Fruit fly (Drosophila melanogaster) whole organism, embryonic: ENCODE results near the gene CycA.
A peak's percentile ranks its signal among the peaks of the same experiment; 100 is the strongest.

Experiments used
- Antp ChIP-seq: fragments of 200-800 bp; sonication (Bioruptor generic); optimal IDR thresholded peaks from 3 replicates; lab custom pipeline; 2016; ENCODE audit warnings: missing biosample characterization, missing genetic modification characterization
- Blimp-1 ChIP-seq: fragments of 200-800 bp; sonication (Bioruptor generic); optimal IDR thresholded peaks from 3 replicates; lab custom pipeline; 2018; ENCODE audit warnings: missing biosample characterization, missing genetic modification characterization, mild to moderate bottlenecking, moderate library complexity, missing genetic modification reagents
- CG10543 ChIP-seq: fragments of 200-800 bp; sonication (Bioruptor generic); optimal IDR thresholded peaks from 3 replicates; lab custom pipeline; 2017; ENCODE audit warnings: missing biosample characterization, mild to moderate bottlenecking, missing genetic modification characterization, moderate library complexity
- CG11695 ChIP-seq: fragments of 200-800 bp; sonication (Bioruptor generic); IDR thresholded peaks from 3 replicates; pipeline ENCODE4 v1.3.6; 2022; ENCODE audit warnings: missing biosample characterization, missing genetic modification characterization
- CG12219 ChIP-seq: fragments of 200-800 bp; sonication (Bioruptor generic); optimal IDR thresholded peaks from 3 replicates; lab custom pipeline; 2018; ENCODE audit warnings: missing biosample characterization, mild to moderate bottlenecking, missing genetic modification characterization
- CG13287 ChIP-seq: fragments of 200-800 bp; sonication (Bioruptor generic); IDR thresholded peaks from 2 replicates; pipeline ENCODE4 v1.3.6; 2022; ENCODE audit warnings: missing biosample characterization, missing genetic modification characterization; ENCODE audit not compliant: partially characterized antibody
- CG15073 ChIP-seq: fragments of 200-800 bp; sonication (Bioruptor generic); optimal IDR thresholded peaks from 2 replicates; lab custom pipeline; 2016; ENCODE audit warnings: missing biosample characterization, missing genetic modification characterization
- CG15479 ChIP-seq: fragments of 200-800 bp; sonication (Bioruptor generic); optimal IDR thresholded peaks from 3 replicates; lab custom pipeline; 2019; ENCODE audit warnings: missing biosample characterization, mild to moderate bottlenecking, missing genetic modification characterization, moderate library complexity
- CG15514 ChIP-seq: fragments of 200-800 bp; sonication (Bioruptor generic); optimal IDR thresholded peaks from 3 replicates; lab custom pipeline; 2017; ENCODE audit warnings: missing biosample characterization, missing genetic modification characterization, mild to moderate bottlenecking, moderate library complexity, missing genetic modification reagents
- CG16779 ChIP-seq: fragments of 200-800 bp; sonication (Bioruptor generic); IDR thresholded peaks from 2 replicates; pipeline ENCODE4 v1.3.6; 2022; ENCODE audit warnings: missing biosample characterization, missing genetic modification characterization
- CG17568 ChIP-seq: fragments of 200-800 bp; sonication (Bioruptor generic); optimal IDR thresholded peaks from 2 replicates; lab custom pipeline; 2018; ENCODE audit warnings: missing biosample characterization, mild to moderate bottlenecking, missing genetic modification characterization, moderate library complexity
- CG17912 ChIP-seq: fragments of 200-800 bp; sonication (Bioruptor generic); optimal IDR thresholded peaks from 2 replicates; lab custom pipeline; 2018; ENCODE audit warnings: missing biosample characterization, mild to moderate bottlenecking, missing genetic modification characterization
- CG30403 ChIP-seq: fragments of 200-800 bp; sonication (Bioruptor generic); optimal IDR thresholded peaks from 3 replicates; lab custom pipeline; 2016; ENCODE audit warnings: missing biosample characterization, missing genetic modification characterization
- CG31388 ChIP-seq: fragments of 200-800 bp; sonication (Bioruptor generic); optimal IDR thresholded peaks from 2 replicates; lab custom pipeline; 2016; ENCODE audit warnings: missing biosample characterization, missing genetic modification characterization
- CG34376 ChIP-seq: fragments of 200-800 bp; sonication (Bioruptor generic); optimal IDR thresholded peaks from 2 replicates; lab custom pipeline; 2018; ENCODE audit warnings: missing biosample characterization, mild to moderate bottlenecking, missing genetic modification characterization
- CG34422 ChIP-seq: fragments of 200-800 bp; sonication (Bioruptor generic); IDR thresholded peaks from 3 replicates; pipeline ENCODE4 v1.3.6; 2022; ENCODE audit warnings: missing biosample characterization, missing genetic modification characterization
- CG42726 ChIP-seq: fragments of 200-800 bp; sonication (Bioruptor generic); IDR thresholded peaks from 2 replicates; pipeline ENCODE4 v1.3.6; 2022; ENCODE audit warnings: missing biosample characterization, missing genetic modification characterization; ENCODE audit not compliant: partially characterized antibody
- CG4854 ChIP-seq: fragments of 200-800 bp; sonication (Bioruptor generic); optimal IDR thresholded peaks from 2 replicates; lab custom pipeline; 2016; ENCODE audit warnings: missing biosample characterization, missing genetic modification characterization, inconsistent platforms
- CG7963 ChIP-seq: fragments of 200-800 bp; sonication (Bioruptor generic); IDR thresholded peaks from 3 replicates; pipeline ENCODE4 v1.3.6; 2022; ENCODE audit warnings: missing biosample characterization, missing genetic modification characterization; ENCODE audit not compliant: partially characterized antibody
- CG9609 ChIP-seq: fragments of 200-800 bp; sonication (Bioruptor generic); optimal IDR thresholded peaks from 3 replicates; lab custom pipeline; 2016; ENCODE audit warnings: missing biosample characterization, missing genetic modification characterization
- CG9727 ChIP-seq: fragments of 200-800 bp; sonication (Bioruptor generic); optimal IDR thresholded peaks from 3 replicates; lab custom pipeline; 2017; ENCODE audit warnings: missing biosample characterization, mild to moderate bottlenecking, missing genetic modification characterization
- Elba2 ChIP-seq: fragments of 200-800 bp; sonication (Bioruptor generic); optimal IDR thresholded peaks from 3 replicates; lab custom pipeline; 2016; ENCODE audit warnings: missing biosample characterization, missing genetic modification characterization
- HmgZ ChIP-seq: fragments of 200-800 bp; sonication (Bioruptor generic); optimal IDR thresholded peaks from 2 replicates; lab custom pipeline; 2018; ENCODE audit warnings: missing biosample characterization, mild to moderate bottlenecking, missing genetic modification characterization
- Hr51 ChIP-seq, 2 experiments: fragments of 200-800 bp; sonication (Bioruptor generic); optimal IDR thresholded peaks; 2 replicates in 1 of 2; 3 replicates in 1 of 2; lab custom pipeline; 2016 to 2018; ENCODE audit warnings: missing biosample characterization in 2 of 2, missing genetic modification characterization in 2 of 2, mild to moderate bottlenecking in 1 of 2, moderate library complexity in 1 of 2
- Med ChIP-seq: fragments of 200-800 bp; sonication (Bioruptor generic); peaks from one replicate; lab custom pipeline; 2016; ENCODE audit warnings: missing biosample characterization, missing genetic modification characterization, mild to moderate bottlenecking, inconsistent platforms, moderate library complexity
- Trl ChIP-seq, 3 experiments: fragments of >200 bp in 2 of 3; fragments of 200-800 bp in 1 of 3; sonication (Bioruptor generic) in 1 of 3; optimal IDR thresholded peaks; 2 replicates in 1 of 3; 3 replicates in 2 of 3; lab custom pipeline; 2016 to 2017; ENCODE audit warnings: missing biosample characterization in 1 of 3, missing genetic modification characterization in 1 of 3
- cg ChIP-seq: fragments of 200-800 bp; sonication (Bioruptor generic); optimal IDR thresholded peaks from 3 replicates; lab custom pipeline; 2019; ENCODE audit warnings: missing biosample characterization, mild to moderate bottlenecking, missing genetic modification characterization, moderate library complexity
- chinmo ChIP-seq: fragments of 200-800 bp; sonication (Bioruptor generic); IDR thresholded peaks from 4 replicates; pipeline ENCODE4 v1.3.6; 2022; ENCODE audit warnings: missing biosample characterization, missing genetic modification characterization; ENCODE audit not compliant: partially characterized antibody
- crp ChIP-seq, 2 experiments: fragments of 200-800 bp; sonication (Bioruptor generic); optimal IDR thresholded peaks; 2 replicates in 1 of 2; 3 replicates in 1 of 2; lab custom pipeline; 2017; ENCODE audit warnings: missing biosample characterization in 2 of 2, missing genetic modification characterization in 2 of 2, mild to moderate bottlenecking in 1 of 2, moderate library complexity in 1 of 2
- danr ChIP-seq: fragments of 200-800 bp; sonication (Bioruptor generic); IDR thresholded peaks from 2 replicates; pipeline ENCODE4 v1.3.6; 2022; ENCODE audit warnings: missing biosample characterization, missing genetic modification characterization
- eve ChIP-seq, 2 experiments: fragments of >200 bp; optimal IDR thresholded peaks; 2 replicates each; lab custom pipeline; 2017; ENCODE audit warnings: missing biosample characterization in 2 of 2, missing genetic modification characterization in 2 of 2
- gro ChIP-seq: fragments of 200-800 bp; sonication (Bioruptor generic); optimal IDR thresholded peaks from 2 replicates; lab custom pipeline; 2016; ENCODE audit warnings: missing biosample characterization, missing genetic modification characterization
- gsb-n ChIP-seq: fragments of 200-800 bp; sonication (Bioruptor generic); optimal IDR thresholded peaks from 3 replicates; lab custom pipeline; 2018; ENCODE audit warnings: missing biosample characterization, mild to moderate bottlenecking, missing genetic modification characterization
- inv ChIP-seq: fragments of 200-800 bp; sonication (Bioruptor generic); IDR thresholded peaks from 2 replicates; pipeline ENCODE4 v1.3.6; 2022; ENCODE audit warnings: missing biosample characterization, missing genetic modification characterization; ENCODE audit not compliant: partially characterized antibody
- lab ChIP-seq: fragments of 200-800 bp; sonication (Bioruptor generic); optimal IDR thresholded peaks from 3 replicates; lab custom pipeline; 2017; ENCODE audit warnings: missing biosample characterization, missing genetic modification characterization, mild to moderate bottlenecking, moderate library complexity, missing genetic modification reagents
- lbe ChIP-seq: fragments of 200-800 bp; sonication (Bioruptor generic); optimal IDR thresholded peaks from 2 replicates; lab custom pipeline; 2016; ENCODE audit warnings: missing biosample characterization, mild to moderate bottlenecking, missing genetic modification characterization
- psq ChIP-seq: fragments of 200-800 bp; sonication (Bioruptor generic); optimal IDR thresholded peaks from 2 replicates; lab custom pipeline; 2017; ENCODE audit warnings: missing biosample characterization, missing genetic modification characterization
- pzg ChIP-seq: fragments of 200-800 bp; sonication (Bioruptor generic); optimal IDR thresholded peaks from 3 replicates; lab custom pipeline; 2018; ENCODE audit warnings: missing biosample characterization, mild to moderate bottlenecking, missing genetic modification characterization, moderate library complexity
- sens ChIP-seq: fragments of 200-800 bp; sonication (Bioruptor generic); peaks from one replicate; lab custom pipeline; 2016; ENCODE audit warnings: missing biosample characterization, missing genetic modification characterization
- so ChIP-seq: fragments of 200-800 bp; sonication (Bioruptor generic); IDR thresholded peaks from 3 replicates; pipeline ENCODE4 v1.3.6; 2022; ENCODE audit warnings: missing biosample characterization, missing genetic modification characterization
- ssp ChIP-seq: fragments of 200-800 bp; sonication (Bioruptor generic); IDR thresholded peaks from 2 replicates; pipeline ENCODE4 v1.3.6; 2022; ENCODE audit warnings: missing biosample characterization, missing genetic modification characterization
- stc ChIP-seq: fragments of 200-800 bp; sonication (Bioruptor generic); IDR thresholded peaks from 2 replicates; pipeline ENCODE4 v1.3.6; 2022; ENCODE audit warnings: missing biosample characterization, missing genetic modification characterization
- sug ChIP-seq: fragments of 200-800 bp; optimal IDR thresholded peaks from 2 replicates; lab custom pipeline; 2019; ENCODE audit warnings: missing biosample characterization, mild to moderate bottlenecking, missing genetic modification characterization, moderate library complexity
- unc-4 ChIP-seq: fragments of 200-800 bp; sonication (Bioruptor generic); IDR thresholded peaks from 2 replicates; pipeline ENCODE4 v1.3.6; 2022; ENCODE audit warnings: missing biosample characterization, missing genetic modification characterization; ENCODE audit not compliant: partially characterized antibody
- unpg ChIP-seq: fragments of 200-800 bp; sonication (Bioruptor generic); optimal IDR thresholded peaks from 3 replicates; lab custom pipeline; 2018; ENCODE audit warnings: missing biosample characterization, mild to moderate bottlenecking, missing genetic modification characterization, moderate library complexity
- vvl ChIP-seq: fragments of 200-800 bp; sonication (Bioruptor generic); IDR thresholded peaks from 2 replicates; pipeline ENCODE4 v1.3.6; 2022; ENCODE audit warnings: missing biosample characterization, missing genetic modification characterization
- wdn ChIP-seq: fragments of 200-800 bp; sonication (Bioruptor generic); IDR thresholded peaks from 2 replicates; pipeline ENCODE4 v1.3.6; 2022; ENCODE audit warnings: missing biosample characterization, missing genetic modification characterization
- wek ChIP-seq: fragments of 200-800 bp; sonication (Bioruptor generic); optimal IDR thresholded peaks from 3 replicates; lab custom pipeline; 2018; ENCODE audit warnings: missing biosample characterization, mild to moderate bottlenecking, missing genetic modification characterization, moderate library complexity
- zen ChIP-seq: fragments of 200-800 bp; sonication (Bioruptor generic); optimal IDR thresholded peaks from 3 replicates; lab custom pipeline; 2018; ENCODE audit warnings: missing biosample characterization, mild to moderate bottlenecking, missing genetic modification characterization, moderate library complexity
- zfh1 ChIP-seq: fragments of 200-800 bp; sonication (Bioruptor generic); IDR thresholded peaks from 3 replicates; pipeline ENCODE4 v1.3.6; 2022; ENCODE audit warnings: missing biosample characterization, missing genetic modification characterization

CycA gene

DNA sequence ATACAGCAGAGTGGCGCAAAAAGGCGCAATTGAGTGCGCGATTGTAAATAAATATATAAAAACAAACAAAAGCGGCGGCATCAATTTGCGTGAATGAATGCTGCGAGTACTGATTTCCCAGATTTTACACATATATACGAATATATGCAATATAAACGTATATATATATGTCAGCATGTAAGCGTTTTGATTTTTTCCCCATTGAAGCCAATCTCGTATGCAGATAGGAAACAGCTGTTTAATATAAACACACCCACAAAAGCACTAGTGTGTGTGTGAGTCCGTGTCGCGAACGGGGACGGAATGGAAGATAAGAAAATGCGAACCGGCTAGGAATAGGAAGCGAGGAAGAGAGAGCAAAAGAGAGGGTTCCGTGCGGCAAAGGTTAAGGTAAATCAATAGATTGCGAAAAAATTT lies 44.4 kb downstream of the CycA start:
- no peak for TF ChIP-seq inv (GFP tag; lab: Robert Waterston, UW)
- TF ChIP-seq vvl: 0 out of 2 replicates have a peak, but pooled peaks have one; percentile 13
- no peak for TF ChIP-seq CG17568 (GFP tag; lab: Kevin White, UChicago)
- TF ChIP-seq danr (GFP tag; lab: Robert Waterston, UW): no peak
- TF ChIP-seq psq (GFP tag; lab: Kevin White, UChicago): peak; percentile 77
- TF ChIP-seq lbe: peak; percentile 2
- no peak for TF ChIP-seq CG30403 (GFP tag; lab: Kevin White, UChicago)
- TF ChIP-seq CG4854 (GFP tag; lab: Kevin White, UChicago): no peak
- TF ChIP-seq chinmo (GFP tag; lab: Robert Waterston, UW): peak; percentile 81; the same call in 2 of the 4 replicates
- TF ChIP-seq sens: peak; percentile 34
- peak; percentile 35 for TF ChIP-seq CG13287 (GFP tag; lab: Robert Waterston, UW)
- TF ChIP-seq CG12219 (GFP tag; lab: Kevin White, UChicago): no peak
- TF ChIP-seq Blimp-1 (GFP tag; lab: Kevin White, UChicago): no peak
- no peak for TF ChIP-seq CG7963 (GFP tag; lab: Robert Waterston, UW)
- no peak for TF ChIP-seq Hr51 (GFP tag; optimal IDR thresholded peaks at IDR 0.05; lab: Kevin White, UChicago)
- TF ChIP-seq CG15479 (GFP tag; lab: Kevin White, UChicago): peak; percentile 70
- TF ChIP-seq CG34376 (GFP tag; lab: Kevin White, UChicago): peak; percentile 23
- peak; percentile 73 for TF ChIP-seq Med (GFP tag; lab: Kevin White, UChicago)
- TF ChIP-seq ssp (GFP tag; lab: Robert Waterston, UW): no peak
- TF ChIP-seq CG34422 (GFP tag; lab: Robert Waterston, UW): peak; percentile 40; the same call in 1 of the 3 replicates
- TF ChIP-seq Trl (optimal IDR thresholded peaks at IDR 0.05; lab: Kevin White, UChicago): peak in 1 of 2 experiments; percentile 49
- no peak for TF ChIP-seq Trl (GFP tag; optimal IDR thresholded peaks at IDR 0.05; lab: Kevin White, UChicago)
- TF ChIP-seq CG11695: no peak
- no peak for TF ChIP-seq CG10543
- TF ChIP-seq zen (tag; lab: Kevin White, UChicago): no peak
- no peak for TF ChIP-seq CG9727
- TF ChIP-seq crp (GFP tag; optimal IDR thresholded peaks at IDR 0.05; lab: Kevin White, UChicago): peak in 1 of 2 experiments; percentile 76
- no peak for TF ChIP-seq zfh1 (GFP tag; lab: Robert Waterston, UW)
- TF ChIP-seq Elba2: no peak
- TF ChIP-seq gsb-n (tag; lab: Kevin White, UChicago): no peak
- TF ChIP-seq sug: peak; percentile 25
- TF ChIP-seq eve (GFP tag; optimal IDR thresholded peaks at IDR 0.05; lab: Kevin White, UChicago): no peak
- peak; percentile 70 for TF ChIP-seq cg (GFP tag; lab: Kevin White, UChicago)

DNA sequence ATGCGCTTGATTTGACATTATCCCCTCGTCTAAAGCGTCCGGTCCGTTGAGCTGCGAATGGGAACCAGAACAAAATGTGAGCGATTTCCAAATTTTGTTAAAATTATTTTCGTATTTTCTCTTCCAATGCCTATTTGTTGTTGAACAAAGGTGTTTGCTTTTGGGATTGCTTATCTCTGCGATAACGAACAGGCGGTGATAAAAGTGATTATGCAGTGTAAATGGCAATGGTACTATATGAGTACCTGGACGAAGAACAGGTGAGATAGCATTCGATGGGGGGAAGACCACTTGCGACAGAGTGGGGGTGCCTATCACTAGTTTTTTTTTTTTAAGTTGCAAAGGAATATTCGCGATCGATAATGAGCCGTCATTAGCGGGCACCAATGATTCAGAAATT lies 45.2 kb downstream of the CycA start:
- TF ChIP-seq wdn (GFP tag; lab: Robert Waterston, UW) (no peak), pzg (GFP tag; lab: Kevin White, UChicago) (no peak), CG15073 (GFP tag; lab: Kevin White, UChicago) (no peak), wek (GFP tag; lab: Kevin White, UChicago) (peak; percentile 6), Antp (GFP tag; lab: Kevin White, UChicago) (no peak), lab (GFP tag; lab: Kevin White, UChicago) (peak; percentile 72), CG42726 (GFP tag; lab: Robert Waterston, UW) (no peak), HmgZ (peak; percentile 17), CG17912 (GFP tag; lab: Kevin White, UChicago) (peak; percentile 22), CG16779 (no peak), stc (GFP tag; lab: Robert Waterston, UW) (no peak), CG15514 (GFP tag; lab: Kevin White, UChicago) (peak; percentile 36), CG34376 (GFP tag; lab: Kevin White, UChicago) (peak; percentile 48), CG31388 (no peak), CG9609 (GFP tag; lab: Kevin White, UChicago) (no peak), gro (GFP tag; lab: Kevin White, UChicago) (peak; percentile 27), Med (GFP tag; lab: Kevin White, UChicago) (peak; percentile 23), so (peak; percentile 63; the same call in 1 of the 3 replicates), unc-4 (GFP tag; lab: Robert Waterston, UW) (no peak), unpg (GFP tag; lab: Kevin White, UChicago) (no peak)
